Worm (Caenorhabditis elegans) whole organism, L2 larva: ENCODE results near the gene sld-5.
A peak's percentile ranks its signal among the peaks of the same experiment; 100 is the strongest.

Experiments used
- C34F6.9 ChIP-seq: fragments of 150-350 bp; optimal IDR thresholded peaks from 2 replicates; lab custom pipeline; 2014; ENCODE audit warnings: missing biosample characterization, missing genetic modification characterization
- F13H6.1 ChIP-seq: sonication (generic microtip); optimal IDR thresholded peaks from 2 replicates; lab custom pipeline; 2016; ENCODE audit warnings: missing genetic modification characterization, missing compliant biosample characterization
- R02D3.7 ChIP-seq: fragments of 150-350 bp; optimal IDR thresholded peaks from 2 replicates; lab custom pipeline; 2014; ENCODE audit warnings: missing biosample characterization, missing genetic modification characterization
- aly-2 ChIP-seq: fragments of 150-350 bp; optimal IDR thresholded peaks from 2 replicates; lab custom pipeline; 2014; ENCODE audit warnings: missing biosample characterization, missing genetic modification characterization
- ama-1 ChIP-seq: fragments of 150-350 bp; optimal IDR thresholded peaks from 2 replicates; lab custom pipeline; 2018; ENCODE audit warnings: inconsistent platforms
- blmp-1 ChIP-seq: sonication (generic microtip); optimal IDR thresholded peaks from 2 replicates; lab custom pipeline; 2017; ENCODE audit warnings: missing genetic modification characterization, mild to moderate bottlenecking, missing compliant biosample characterization, antibody characterized with exemption, moderate library complexity; ENCODE audit not compliant: insufficient read depth
- ceh-16 ChIP-seq: fragments of 150-350 bp; optimal IDR thresholded peaks from 2 replicates; lab custom pipeline; 2014; ENCODE audit warnings: missing biosample characterization, missing genetic modification characterization
- ceh-82 ChIP-seq: fragments of 150-350 bp; optimal IDR thresholded peaks from 2 replicates; lab custom pipeline; 2014; ENCODE audit warnings: missing biosample characterization, missing genetic modification characterization
- crh-2 ChIP-seq: sonication (generic microtip); optimal IDR thresholded peaks from 2 replicates; lab custom pipeline; 2017; ENCODE audit warnings: missing biosample characterization, missing genetic modification characterization
- dmd-4 ChIP-seq: sonication (generic microtip); optimal IDR thresholded peaks from 2 replicates; lab custom pipeline; 2017; ENCODE audit warnings: missing biosample characterization, missing genetic modification characterization
- egl-27 ChIP-seq: sonication (generic microtip); optimal IDR thresholded peaks from 3 replicates; lab custom pipeline; 2017; ENCODE audit warnings: missing biosample characterization, missing genetic modification reagents, missing genetic modification characterization
- fos-1 ChIP-seq: fragments of 150-350 bp; optimal IDR thresholded peaks from 2 replicates; lab custom pipeline; 2014; ENCODE audit warnings: missing biosample characterization, missing genetic modification characterization
- gmeb-1 ChIP-seq: fragments of 150-350 bp; optimal IDR thresholded peaks from 2 replicates; lab custom pipeline; 2014; ENCODE audit warnings: missing biosample characterization, missing genetic modification characterization
- lin-11 ChIP-seq: fragments of 150-350 bp; sonication (generic microtip); optimal IDR thresholded peaks from 2 replicates; lab custom pipeline; 2014; ENCODE audit warnings: missing biosample characterization, missing genetic modification characterization, inconsistent platforms, mixed read lengths
- lin-13 ChIP-seq: fragments of 150-350 bp; optimal IDR thresholded peaks from 2 replicates; lab custom pipeline; 2014; ENCODE audit warnings: missing biosample characterization, missing genetic modification reagents, missing genetic modification characterization
- lin-39 ChIP-seq: fragments of 150-350 bp; optimal IDR thresholded peaks from 2 replicates; lab custom pipeline; 2014; ENCODE audit warnings: missing biosample characterization, missing genetic modification reagents, missing genetic modification characterization
- mbf-1 ChIP-seq: sonication (generic microtip); optimal IDR thresholded peaks from 2 replicates; lab custom pipeline; 2017; ENCODE audit warnings: missing biosample characterization, missing genetic modification characterization
- nhr-10 ChIP-seq: sonication (generic microtip); optimal IDR thresholded peaks from 2 replicates; lab custom pipeline; 2017; ENCODE audit warnings: missing biosample characterization, missing genetic modification characterization
- nhr-12 ChIP-seq: fragments of 150-350 bp; optimal IDR thresholded peaks from 2 replicates; lab custom pipeline; 2014; ENCODE audit warnings: missing biosample characterization, missing genetic modification characterization
- nhr-129 ChIP-seq: fragments of 150-350 bp; optimal IDR thresholded peaks from 2 replicates; lab custom pipeline; 2014; ENCODE audit warnings: missing biosample characterization, missing genetic modification characterization
- nhr-21 ChIP-seq: fragments of 150-350 bp; optimal IDR thresholded peaks from 2 replicates; lab custom pipeline; 2014; ENCODE audit warnings: missing biosample characterization, missing genetic modification characterization
- nhr-23 ChIP-seq: fragments of 150-350 bp; optimal IDR thresholded peaks from 2 replicates; lab custom pipeline; 2014; ENCODE audit warnings: missing biosample characterization, missing genetic modification reagents, missing genetic modification characterization
- nhr-237 ChIP-seq: fragments of 150-350 bp; optimal IDR thresholded peaks from 2 replicates; lab custom pipeline; 2014; ENCODE audit warnings: missing biosample characterization, missing genetic modification characterization
- nhr-6 ChIP-seq: fragments of 150-350 bp; optimal IDR thresholded peaks from 2 replicates; lab custom pipeline; 2014; ENCODE audit warnings: missing biosample characterization, missing genetic modification characterization
- nhr-77 ChIP-seq: fragments of 150-350 bp; optimal IDR thresholded peaks from 2 replicates; lab custom pipeline; 2014; ENCODE audit warnings: missing biosample characterization, missing genetic modification characterization
- peb-1 ChIP-seq: fragments of 150-350 bp; optimal IDR thresholded peaks from 2 replicates; lab custom pipeline; 2014; ENCODE audit warnings: missing biosample characterization, missing genetic modification characterization
- skn-1 ChIP-seq: sonication (generic microtip); optimal IDR thresholded peaks from 2 replicates; lab custom pipeline; 2017; ENCODE audit warnings: missing biosample characterization, missing genetic modification characterization
- sma-3 ChIP-seq: sonication (generic microtip); optimal IDR thresholded peaks from 2 replicates; lab custom pipeline; 2016; ENCODE audit warnings: missing genetic modification reagents, missing genetic modification characterization, missing compliant biosample characterization
- sma-9 ChIP-seq, 2 experiments: fragments of 150-350 bp in 1 of 2; sonication (generic microtip) in 1 of 2; optimal IDR thresholded peaks; 2 replicates each; lab custom pipeline; 2014 to 2016; ENCODE audit warnings: missing genetic modification characterization in 2 of 2, mild to moderate bottlenecking in 1 of 2, missing biosample characterization in 1 of 2, missing compliant biosample characterization in 1 of 2, missing genetic modification reagents in 1 of 2, moderate library complexity in 1 of 2
- unc-39 ChIP-seq: fragments of 150-350 bp; optimal IDR thresholded peaks from 2 replicates; lab custom pipeline; 2014; ENCODE audit warnings: missing biosample characterization, missing genetic modification characterization
- unc-55 ChIP-seq: fragments of 150-350 bp; sonication (generic microtip); optimal IDR thresholded peaks from 3 replicates; lab custom pipeline; 2014; ENCODE audit warnings: missing biosample characterization, missing genetic modification reagents, missing genetic modification characterization
- unc-62 ChIP-seq: fragments of 150-350 bp; optimal IDR thresholded peaks from 2 replicates; lab custom pipeline; 2014; ENCODE audit warnings: missing biosample characterization, missing genetic modification reagents, missing genetic modification characterization
- zag-1 ChIP-seq: fragments of 150-350 bp; optimal IDR thresholded peaks from 2 replicates; lab custom pipeline; 2014; ENCODE audit warnings: missing biosample characterization, missing genetic modification characterization
- ztf-1 ChIP-seq: fragments of 200-800 bp; sonication (Bioruptor generic); conservative IDR thresholded peaks from 2 replicates; pipeline ENCODE4 v1.3.6; 2022; ENCODE audit warnings: missing genetic modification characterization, missing compliant biosample characterization
- ztf-11 ChIP-seq: sonication (generic microtip); optimal IDR thresholded peaks from 2 replicates; lab custom pipeline; 2017; ENCODE audit warnings: missing biosample characterization, missing genetic modification characterization
- ztf-4 ChIP-seq: fragments of 150-350 bp; optimal IDR thresholded peaks from 2 replicates; lab custom pipeline; 2014; ENCODE audit warnings: missing biosample characterization, missing genetic modification characterization

sld-5 gene

ce11 chrV:20215197-20215596 is 22.3 kb downstream of the sld-5 start, which contains the start of gene Y113G7B.11:
Gene Y113G7B.11 (minus strand): TSS chrV:20215297.
- no peak for TF ChIP-seq aly-2
- no peak for TF ChIP-seq lin-11 (tag; lab: Kevin White, UChicago)
- no peak for TF ChIP-seq ztf-1

DNA sequence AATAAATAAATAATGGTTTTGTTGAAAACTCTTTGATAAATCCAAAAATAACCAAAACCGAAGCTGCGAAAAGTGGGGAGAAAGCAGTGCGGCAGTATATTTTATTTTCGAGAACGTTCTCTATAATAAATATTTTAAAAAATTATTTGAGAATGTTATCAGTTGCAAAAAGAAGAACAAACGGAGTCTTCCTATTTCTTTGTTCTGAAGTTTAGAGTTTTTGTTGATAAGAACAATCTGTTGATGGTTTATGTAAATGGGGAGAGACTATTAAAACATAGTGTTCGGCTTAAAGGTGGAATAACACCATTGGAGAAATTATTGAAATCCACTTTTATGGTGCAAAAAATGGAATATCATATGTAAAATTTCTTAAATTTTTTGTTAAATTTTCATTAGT is 24.4 kb downstream of the sld-5 start:
- TF ChIP-seq skn-1 (no peak), fos-1 (tag; lab: Kevin White, UChicago) (peak; percentile 37)

- TF ChIP-seq crh-2 (tag; lab: Kevin White, UChicago) (peak; percentile 11), fos-1 (tag; lab: Kevin White, UChicago) (peak; percentile 58), nhr-6 (tag; lab: Kevin White, UChicago) (no peak)
- TF ChIP-seq, all 48 proteins: peak for 2
Measured at ce11 chrV:20212584-20212983, 25.0 kb downstream of the sld-5 start, which contains the start of gene Y113G7B.12. Gene Y113G7B.12 (minus strand): TSS chrV:20212684.

- TF ChIP-seq ztf-4 (tag; lab: Kevin White, UChicago) (no peak), R02D3.7 (no peak), nhr-10 (tag; lab: Kevin White, UChicago) (no peak), mbf-1 (tag; lab: Kevin White, UChicago) (no peak), skn-1 (no peak)
Measured at ce11 chrV:20206086-20206485, 31.5 kb downstream of the sld-5 start, which contains the start of the genes fbxb-59 and srbc-34. Gene fbxb-59 (minus strand): TSS chrV:20206186. Gene srbc-34 (plus strand): TSS chrV:20206318.

- TF ChIP-seq lin-39 (tag; lab: Kevin White, UChicago) (no peak), lin-13 (GFP tag; lab: Kevin White, UChicago) (no peak), ztf-4 (tag; lab: Kevin White, UChicago) (no peak)
Measured at ce11 chrV:20203085-20203484, 34.5 kb downstream of the sld-5 start, which contains the start of gene fbxa-113. Gene fbxa-113 (plus strand): TSS chrV:20203385.

ce11 chrV:20201316-20201715 is 36.2 kb downstream of the sld-5 start, which contains the start of gene fbxa-114:
Gene fbxa-114 (plus strand): TSS chrV:20201616.
- TF ChIP-seq lin-13 (GFP tag; lab: Kevin White, UChicago) (no peak), nhr-23 (no peak), egl-27 (tag; lab: Kevin White, UChicago) (no peak), nhr-77 (tag; lab: Kevin White, UChicago) (no peak), ama-1 (no peak), unc-62 (no peak), nhr-129 (tag; lab: Kevin White, UChicago) (no peak), unc-55 (GFP tag; lab: Kevin White, UChicago) (no peak), zag-1 (no peak)

DNA sequence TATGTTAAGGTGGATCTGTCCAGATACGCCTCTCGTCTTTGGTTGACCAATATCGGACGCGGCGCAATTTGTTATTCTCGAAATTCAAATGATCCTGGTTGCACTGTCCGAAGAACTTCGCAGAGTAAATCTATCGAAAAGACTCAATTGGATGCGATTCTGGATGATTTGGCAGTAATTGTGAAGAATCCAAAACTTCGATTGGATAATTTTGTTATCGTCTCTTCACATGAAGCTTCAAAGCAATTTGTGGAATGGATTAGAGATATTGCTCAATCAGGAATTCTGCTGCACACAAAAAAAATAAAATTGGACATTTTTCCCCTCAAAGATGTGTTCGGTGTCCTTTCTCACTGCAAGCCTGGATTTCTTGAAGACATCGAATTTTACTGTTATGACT is 37.9 kb downstream of the sld-5 start:
- TF ChIP-seq unc-39 (no peak), nhr-10 (tag; lab: Kevin White, UChicago) (no peak), sma-3 (no peak), unc-55 (GFP tag; lab: Kevin White, UChicago) (no peak), blmp-1 (no peak), unc-62 (no peak), ceh-82 (tag; lab: Kevin White, UChicago) (no peak), zag-1 (no peak), nhr-21 (no peak), R02D3.7 (no peak), nhr-237 (tag; lab: Kevin White, UChicago) (no peak)

DNA sequence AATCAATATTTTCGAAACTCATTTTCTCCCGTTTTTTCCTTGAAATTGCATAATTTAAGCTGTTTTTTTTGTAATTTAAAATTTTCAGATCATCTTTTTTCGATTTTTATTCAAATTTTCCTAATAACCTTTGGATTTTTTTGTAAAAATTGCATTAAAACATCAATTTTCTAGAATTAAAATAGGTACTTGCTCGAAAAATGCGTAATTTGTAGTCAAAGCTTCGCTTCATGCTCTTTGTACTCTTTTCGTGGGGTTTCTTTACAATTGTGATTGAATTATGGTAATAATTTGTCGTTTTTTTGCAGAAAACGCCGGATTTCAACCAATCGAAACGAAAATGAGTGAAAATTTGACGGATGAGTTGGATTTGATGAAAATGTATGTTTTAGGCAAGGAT is 38.6 kb downstream of the sld-5 start, which contains the start of gene fog-2:
fog-2 (plus strand) TSS at position 301 of the 400 bp plus-strand sequence.
- TF ChIP-seq peb-1 (tag; lab: Kevin White, UChicago) (no peak), crh-2 (tag; lab: Kevin White, UChicago) (no peak), lin-13 (GFP tag; lab: Kevin White, UChicago) (no peak), ceh-82 (tag; lab: Kevin White, UChicago) (no peak), F13H6.1 (tag; lab: Kevin White, UChicago) (no peak), gmeb-1 (tag; lab: Kevin White, UChicago) (no peak), nhr-12 (no peak), ceh-16 (tag; lab: Kevin White, UChicago) (no peak), R02D3.7 (no peak), ztf-11 (tag; lab: Kevin White, UChicago) (no peak), dmd-4 (tag; lab: Kevin White, UChicago) (no peak), unc-55 (GFP tag; lab: Kevin White, UChicago) (no peak), blmp-1 (no peak), sma-9 (GFP tag; optimal IDR thresholded peaks at IDR 0.05; lab: Kevin White, UChicago) (no peak), sma-9 (tag; optimal IDR thresholded peaks at IDR 0.05; lab: Kevin White, UChicago) (no peak), ztf-4 (tag; lab: Kevin White, UChicago) (no peak), ama-1 (no peak), nhr-6 (tag; lab: Kevin White, UChicago) (no peak), nhr-129 (tag; lab: Kevin White, UChicago) (no peak), C34F6.9 (tag; lab: Kevin White, UChicago) (no peak), ztf-1 (no peak)
